Worm (Caenorhabditis elegans): ENCODE data around the gene smex-2.

smex-2 gene

ce11 chrX:2071392-2072001 is 32.2 kb upstream of the smex-2 start (continued):
- TF ChIP-seq nhr-102 (tag; optimal IDR thresholded peaks at IDR 0.05): no peak
- peak in 1 of 2 experiments; percentile 36 for TF ChIP-seq hif-1 (tag; optimal IDR thresholded peaks at IDR 0.05)
- TF ChIP-seq nhr-41 (GFP tag; IDR thresholded peaks at IDR 0.05): no peak
- TF ChIP-seq lin-13 (GFP tag; optimal IDR thresholded peaks at IDR 0.05): peak; percentile 34
- TF ChIP-seq F10B5.3 (tag; optimal IDR thresholded peaks at IDR 0.05): no peak
- peak; percentile 17 for TF ChIP-seq nhr-6 (tag; optimal IDR thresholded peaks at IDR 0.05)
- no peak for TF ChIP-seq ceh-62 (tag; optimal IDR thresholded peaks at IDR 0.05)
- TF ChIP-seq lir-3 (tag; optimal IDR thresholded peaks at IDR 0.05): no peak
- TF ChIP-seq unc-130 (GFP tag; optimal IDR thresholded peaks at IDR 0.05): no peak
- peak; percentile 59 for TF ChIP-seq set-16 (GFP tag; IDR thresholded peaks at IDR 0.05)
- no peak for TF ChIP-seq ztf-11 (tag; optimal IDR thresholded peaks at IDR 0.05)
- no peak for TF ChIP-seq nhr-237 (tag; optimal IDR thresholded peaks at IDR 0.05)
- TF ChIP-seq egl-43 (GFP tag; IDR thresholded peaks at IDR 0.05): no peak
- TF ChIP-seq hlh-11 (tag; optimal IDR thresholded peaks at IDR 0.05): peak; percentile 91
- no peak for TF ChIP-seq R02D3.7 (tag; optimal IDR thresholded peaks at IDR 0.05)
- TF ChIP-seq lin-1 (GFP tag; IDR thresholded peaks at IDR 0.05): no peak
- TF ChIP-seq nhr-11 (tag; optimal IDR thresholded peaks at IDR 0.05): peak; percentile 62
- no peak for TF ChIP-seq mdt-29 (GFP tag; IDR thresholded peaks at IDR 0.05)
- TF ChIP-seq nhr-10 (tag; optimal IDR thresholded peaks at IDR 0.05): no peak
- peak; percentile 42 for TF ChIP-seq nhr-28 (tag; optimal IDR thresholded peaks at IDR 0.05)
- no peak for TF ChIP-seq daf-19 (GFP tag; conservative IDR thresholded peaks at IDR 0.05)
- TF ChIP-seq cey-2 (tag; optimal IDR thresholded peaks at IDR 0.05; ENCODE audit: borderline replicate concordance, insufficient read depth): no peak
- TF ChIP-seq mep-1 (tag; optimal IDR thresholded peaks at IDR 0.05): peak; percentile 85
- no peak for TF ChIP-seq lim-7 (GFP tag; IDR thresholded peaks at IDR 0.05)
- no peak for TF ChIP-seq spr-3 (GFP tag; optimal IDR thresholded peaks at IDR 0.05)
- TF ChIP-seq pqm-1 (tag; optimal IDR thresholded peaks at IDR 0.05): peak; percentile 0
- TF ChIP-seq F44E2.7 (GFP tag; IDR thresholded peaks at IDR 0.05): no peak
- TF ChIP-seq daf-8 (GFP tag; IDR thresholded peaks at IDR 0.05): no peak
- peak; percentile 40 for TF ChIP-seq dpl-1 (GFP tag; optimal IDR thresholded peaks at IDR 0.05)
- no peak for TF ChIP-seq Y75B8A.6 (GFP tag; IDR thresholded peaks at IDR 0.05)
- TF ChIP-seq mes-2 (tag; optimal IDR thresholded peaks at IDR 0.05; ENCODE audit: poor library complexity, severe bottlenecking): peak; percentile 64
- TF ChIP-seq mdl-1 (tag; optimal IDR thresholded peaks at IDR 0.05): peak; percentile 65 to 79
- TF ChIP-seq aha-1 (tag): peak; percentile 98
- 0 out of 2 replicates have a peak, but pooled peaks have one; percentile 9 for TF ChIP-seq vab-7 (GFP tag; IDR thresholded peaks at IDR 0.05)
- no peak for TF ChIP-seq attf-4 (tag; optimal IDR thresholded peaks at IDR 0.05)
- no peak for TF ChIP-seq skn-1 (tag; optimal IDR thresholded peaks at IDR 0.05)
- TF ChIP-seq nhr-77 (tag; optimal IDR thresholded peaks at IDR 0.05): no peak
- no peak for TF ChIP-seq zip-2 (tag; optimal IDR thresholded peaks at IDR 0.05)
- peak; percentile 55; the same call in 1 of the 2 replicates for TF ChIP-seq php-3 (GFP tag; IDR thresholded peaks at IDR 0.05)
- TF ChIP-seq lsy-2 (tag; optimal IDR thresholded peaks at IDR 0.05): no peak
- TF ChIP-seq ces-1 (GFP tag; optimal IDR thresholded peaks at IDR 0.05): no peak
- no peak for TF ChIP-seq nhr-111 (GFP tag; optimal IDR thresholded peaks at IDR 0.05)
- no peak for TF ChIP-seq nhr-76 (tag; optimal IDR thresholded peaks at IDR 0.05)
- TF ChIP-seq saeg-2 (GFP tag; IDR thresholded peaks at IDR 0.05): no peak
- peak; percentile 63; the same call in 1 of the 2 replicates for TF ChIP-seq nhr-42 (GFP tag; IDR thresholded peaks at IDR 0.05)
- TF ChIP-seq tag-97 (GFP tag; IDR thresholded peaks at IDR 0.05): no peak
- TF ChIP-seq unc-39 (tag; optimal IDR thresholded peaks at IDR 0.05): no peak
- TF ChIP-seq ctbp-1 (GFP tag; IDR thresholded peaks at IDR 0.05): no peak
- no peak for TF ChIP-seq Y5F2A.4 (GFP tag; optimal IDR thresholded peaks at IDR 0.05)
- TF ChIP-seq fos-1 (tag; optimal IDR thresholded peaks at IDR 0.05): no peak
- no peak for TF ChIP-seq aly-2 (tag; optimal IDR thresholded peaks at IDR 0.05)
- TF ChIP-seq Y105C5A.15 (GFP tag; IDR thresholded peaks at IDR 0.05): no peak

Data from whole organism, L4 larva.